Fruit fly (Drosophila melanogaster) whole organism, adult: ENCODE results near the gene CG8379.

Experiments
- CG11617 ChIP-seq: fragments of 200-800 bp; sonication (Bioruptor generic); optimal IDR thresholded peaks from 2 replicates; lab custom pipeline; 2017; ENCODE audit warnings: mild to moderate bottlenecking, missing biosample characterization, missing genetic modification reagents, missing genetic modification characterization
- CG12768 ChIP-seq: fragments of 200-800 bp; sonication (Bioruptor generic); optimal IDR thresholded peaks from 2 replicates; lab custom pipeline; 2017; ENCODE audit warnings: missing biosample characterization, missing genetic modification characterization, mild to moderate bottlenecking, moderate library complexity, missing genetic modification reagents
- CG14711 ChIP-seq: fragments of 200-800 bp; sonication (Bioruptor generic); optimal IDR thresholded peaks from 2 replicates; lab custom pipeline; 2018; ENCODE audit warnings: missing biosample characterization, mild to moderate bottlenecking, missing genetic modification characterization, moderate library complexity
- CG1620 ChIP-seq: fragments of 200-800 bp; sonication (Bioruptor generic); optimal IDR thresholded peaks from 2 replicates; lab custom pipeline; 2016; ENCODE audit warnings: missing biosample characterization, missing genetic modification characterization
- CG33017 ChIP-seq: fragments of 200-800 bp; sonication (Bioruptor generic); optimal IDR thresholded peaks from 2 replicates; lab custom pipeline; 2018; ENCODE audit warnings: missing biosample characterization, mild to moderate bottlenecking, missing genetic modification characterization, moderate library complexity
- CG5204 ChIP-seq: fragments of 200-800 bp; sonication (Bioruptor generic); optimal IDR thresholded peaks from 2 replicates; lab custom pipeline; 2016; ENCODE audit warnings: missing biosample characterization, missing genetic modification characterization
- CG7045 ChIP-seq: fragments of 200-800 bp; sonication (Bioruptor generic); optimal IDR thresholded peaks from 2 replicates; lab custom pipeline; 2017; ENCODE audit warnings: missing biosample characterization, mild to moderate bottlenecking, missing genetic modification characterization
- CG7101 ChIP-seq: fragments of 200-800 bp; sonication (Bioruptor generic); optimal IDR thresholded peaks from 2 replicates; lab custom pipeline; 2018; ENCODE audit warnings: missing biosample characterization, mild to moderate bottlenecking, missing genetic modification characterization, moderate library complexity
- Clk ChIP-seq: fragments of 200-800 bp; sonication (Bioruptor generic); optimal IDR thresholded peaks from 2 replicates; lab custom pipeline; 2017; ENCODE audit warnings: missing biosample characterization, missing genetic modification characterization
- Crg-1 ChIP-seq: fragments of 200-800 bp; sonication (Bioruptor generic); optimal IDR thresholded peaks from 2 replicates; lab custom pipeline; 2016; ENCODE audit warnings: missing biosample characterization, missing genetic modification characterization
- Hr96 ChIP-seq: fragments of 200-800 bp; sonication (Bioruptor generic); optimal IDR thresholded peaks from 2 replicates; lab custom pipeline; 2016; ENCODE audit warnings: missing biosample characterization, missing genetic modification characterization
- Mnt ChIP-seq: fragments of 200-800 bp; sonication (Bioruptor generic); optimal IDR thresholded peaks from 2 replicates; lab custom pipeline; 2016; ENCODE audit warnings: missing biosample characterization, mild to moderate bottlenecking, missing genetic modification characterization
- bab1 ChIP-seq: fragments of 200-800 bp; sonication (Bioruptor generic); optimal IDR thresholded peaks from 3 replicates; lab custom pipeline; 2019; ENCODE audit warnings: missing biosample characterization, mild to moderate bottlenecking, missing genetic modification characterization, moderate library complexity
- cic ChIP-seq: fragments of 200-800 bp; sonication (Bioruptor generic); optimal IDR thresholded peaks from 2 replicates; lab custom pipeline; 2017; ENCODE audit warnings: missing biosample characterization, mild to moderate bottlenecking, missing genetic modification characterization, moderate library complexity
- cnc ChIP-seq, 2 experiments: fragments of >200 bp; optimal IDR thresholded peaks; 2 replicates each; lab custom pipeline; 2017
- kay ChIP-seq: fragments of 200-800 bp; sonication (Bioruptor generic); peaks from one replicate; lab custom pipeline; 2016; ENCODE audit warnings: missing biosample characterization, missing genetic modification characterization, borderline replicate concordance
- ovo ChIP-seq: fragments of 200-800 bp; sonication (Bioruptor generic); optimal IDR thresholded peaks from 2 replicates; lab custom pipeline; 2016; ENCODE audit warnings: missing biosample characterization, missing genetic modification characterization
- pad ChIP-seq: fragments of 200-800 bp; sonication (Bioruptor generic); optimal IDR thresholded peaks from 3 replicates; lab custom pipeline; 2017; ENCODE audit warnings: missing biosample characterization, missing genetic modification characterization, mild to moderate bottlenecking, moderate library complexity, missing genetic modification reagents
- tj ChIP-seq: fragments of 200-800 bp; sonication (Bioruptor generic); optimal IDR thresholded peaks from 3 replicates; lab custom pipeline; 2017; ENCODE audit warnings: missing biosample characterization, mild to moderate bottlenecking, missing genetic modification characterization, moderate library complexity
- toe ChIP-seq: fragments of 200-800 bp; sonication (Bioruptor generic); optimal IDR thresholded peaks from 2 replicates; lab custom pipeline; 2016; ENCODE audit warnings: missing biosample characterization, missing genetic modification characterization

Gene CG8379

dm6 chr3R:8787538-8788282 is 36.5 kb upstream of the CG8379 start:
- TF ChIP-seq CG1620 (GFP tag; lab: Kevin White, UChicago): no peak
- TF ChIP-seq pad (GFP tag; lab: Kevin White, UChicago): no peak
- no peak for TF ChIP-seq CG11617
- no peak for TF ChIP-seq CG33017 (tag; lab: Kevin White, UChicago)
- no peak for TF ChIP-seq ovo (GFP tag; lab: Kevin White, UChicago)
- no peak for TF ChIP-seq tj (GFP tag; lab: Kevin White, UChicago)
- no peak for TF ChIP-seq Crg-1 (GFP tag; lab: Kevin White, UChicago)

- TF ChIP-seq CG5204 (GFP tag; lab: Kevin White, UChicago): no peak
Observed at dm6 chr3R:8788722-8789400, 35.4 kb upstream of the CG8379 start.

dm6 chr3R:8792463-8793175 is 31.6 kb upstream of the CG8379 start:
- TF ChIP-seq CG1620 (GFP tag; lab: Kevin White, UChicago): no peak
- no peak for TF ChIP-seq Mnt (GFP tag; lab: Kevin White, UChicago)
- no peak for TF ChIP-seq CG12768 (GFP tag; lab: Kevin White, UChicago)
- no peak for TF ChIP-seq CG7101
- no peak for TF ChIP-seq cnc (optimal IDR thresholded peaks at IDR 0.05; lab: Kevin White, UChicago)
- TF ChIP-seq pad (GFP tag; lab: Kevin White, UChicago): no peak
- TF ChIP-seq CG5204 (GFP tag; lab: Kevin White, UChicago): no peak
- TF ChIP-seq kay (GFP tag; lab: Kevin White, UChicago): no peak
- no peak for TF ChIP-seq CG33017 (tag; lab: Kevin White, UChicago)
- TF ChIP-seq Hr96 (GFP tag; lab: Kevin White, UChicago): no peak
- no peak for TF ChIP-seq CG7045 (GFP tag; lab: Kevin White, UChicago)
- no peak for TF ChIP-seq tj (GFP tag; lab: Kevin White, UChicago)
- TF ChIP-seq cic: no peak
- no peak for TF ChIP-seq CG11617
- TF ChIP-seq ovo (GFP tag; lab: Kevin White, UChicago): no peak

- TF ChIP-seq toe (GFP tag; lab: Kevin White, UChicago) (no peak), CG7045 (GFP tag; lab: Kevin White, UChicago) (no peak), CG1620 (GFP tag; lab: Kevin White, UChicago) (no peak), CG11617 (no peak), cnc (optimal IDR thresholded peaks at IDR 0.05; lab: Kevin White, UChicago) (no peak), Crg-1 (GFP tag; lab: Kevin White, UChicago) (no peak), Mnt (GFP tag; lab: Kevin White, UChicago) (no peak), kay (GFP tag; lab: Kevin White, UChicago) (no peak), Hr96 (GFP tag; lab: Kevin White, UChicago) (no peak), ovo (GFP tag; lab: Kevin White, UChicago) (no peak), bab1 (GFP tag; lab: Kevin White, UChicago) (no peak), pad (GFP tag; lab: Kevin White, UChicago) (no peak), CG14711 (no peak), CG12768 (GFP tag; lab: Kevin White, UChicago) (no peak), CG33017 (tag; lab: Kevin White, UChicago) (no peak), Clk (GFP tag; lab: Kevin White, UChicago) (no peak), CG7101 (no peak), tj (GFP tag; lab: Kevin White, UChicago) (no peak), cic (no peak)
Observed at dm6 chr3R:8793726-8794125, 30.5 kb upstream of the CG8379 start.

dm6 chr3R:8794384-8794783 is 29.8 kb upstream of the CG8379 start, which contains the start of gene Ir85a:
TSS of gene Ir85a (plus strand) at chr3R:8794684.
- TF ChIP-seq CG12768 (GFP tag; lab: Kevin White, UChicago) (no peak), ovo (GFP tag; lab: Kevin White, UChicago) (no peak), bab1 (GFP tag; lab: Kevin White, UChicago) (no peak), CG5204 (GFP tag; lab: Kevin White, UChicago) (no peak), CG7101 (no peak), toe (GFP tag; lab: Kevin White, UChicago) (no peak), cnc (optimal IDR thresholded peaks at IDR 0.05; lab: Kevin White, UChicago) (no peak), Clk (GFP tag; lab: Kevin White, UChicago) (no peak), CG11617 (no peak), CG1620 (GFP tag; lab: Kevin White, UChicago) (no peak), kay (GFP tag; lab: Kevin White, UChicago) (no peak), CG33017 (tag; lab: Kevin White, UChicago) (no peak), Hr96 (GFP tag; lab: Kevin White, UChicago) (no peak)

- no peak for TF ChIP-seq pad (GFP tag; lab: Kevin White, UChicago)
Observed at dm6 chr3R:8798332-8798731, 25.9 kb upstream of the CG8379 start.
